Worm (Caenorhabditis elegans): ENCODE data around the gene srg-59.

The srg-59 gene

DNA sequence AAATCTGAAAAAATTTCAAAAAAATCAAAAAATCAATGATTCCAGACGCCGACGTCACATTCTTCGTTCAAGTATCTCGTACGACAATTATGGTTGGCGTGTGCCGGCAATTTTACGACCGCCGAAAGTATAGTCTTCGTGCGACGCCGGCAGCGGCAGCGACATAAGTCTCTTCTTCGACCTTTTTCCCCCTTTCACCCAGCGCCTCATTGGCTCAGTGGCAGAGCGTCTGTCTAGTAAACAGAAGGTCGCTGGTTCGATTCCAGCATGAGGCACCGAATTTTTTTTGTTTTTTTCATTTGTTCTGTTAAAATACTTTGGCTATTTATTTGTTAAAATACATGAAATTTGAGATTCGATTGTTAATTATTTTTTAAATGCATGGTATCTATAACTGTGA is 51.3 kb downstream of the srg-59 start (continued):
- TF ChIP-seq php-3 (GFP tag; IDR thresholded peaks at IDR 0.05) = peak; percentile 57; the same call in 1 of the 2 replicates
- TF ChIP-seq lin-15B (tag; optimal IDR thresholded peaks at IDR 0.05) = no peak
- no peak for TF ChIP-seq sdz-12 (GFP tag; optimal IDR thresholded peaks at IDR 0.05)
- TF ChIP-seq egl-43 (GFP tag; IDR thresholded peaks at IDR 0.05) = peak; percentile 85
- no peak for TF ChIP-seq zfp-2 (tag; optimal IDR thresholded peaks at IDR 0.05)
- TF ChIP-seq unc-62 (GFP tag; optimal IDR thresholded peaks at IDR 0.05 in 1 of 2) = no peak
- TF ChIP-seq unc-62 (tag; optimal IDR thresholded peaks at IDR 0.05) = no peak
- TF ChIP-seq mxl-3 (GFP tag; optimal IDR thresholded peaks at IDR 0.05) = peak; percentile 9
- no peak for TF ChIP-seq ceh-62 (tag; optimal IDR thresholded peaks at IDR 0.05)
- peak; percentile 58; the same call in 1 of the 2 replicates for TF ChIP-seq lin-1 (GFP tag; IDR thresholded peaks at IDR 0.05)
- no peak for TF ChIP-seq nhr-6 (tag; optimal IDR thresholded peaks at IDR 0.05)
- TF ChIP-seq nhr-42 (GFP tag; IDR thresholded peaks at IDR 0.05) = 0 out of 2 replicates have a peak, but pooled peaks have one; percentile 21
- no peak for TF ChIP-seq saeg-2 (GFP tag; IDR thresholded peaks at IDR 0.05)
- TF ChIP-seq rbr-2 (tag; optimal IDR thresholded peaks at IDR 0.05) = peak; percentile 35
- TF ChIP-seq lir-3 (tag; optimal IDR thresholded peaks at IDR 0.05) = no peak
- no peak for TF ChIP-seq zip-2 (tag; optimal IDR thresholded peaks at IDR 0.05)
- TF ChIP-seq spr-3 (GFP tag; optimal IDR thresholded peaks at IDR 0.05) = no peak
- peak; percentile 51 for TF ChIP-seq nhr-28 (tag; optimal IDR thresholded peaks at IDR 0.05)
- no peak for TF ChIP-seq F37D6.2 (tag; optimal IDR thresholded peaks at IDR 0.05)
- no peak for TF ChIP-seq snpc-4 (tag; optimal IDR thresholded peaks at IDR 0.05)
- no peak for TF ChIP-seq lin-29 (GFP tag; IDR thresholded peaks at IDR 0.05)
